Worm (Caenorhabditis elegans) whole organism, L2 larva: Measurements from ENCODE around the gene C08B6.3.

Experiments used
- C34F6.9 ChIP-seq: fragments of 150-350 bp; optimal IDR thresholded peaks from 2 replicates; lab custom pipeline; 2014; ENCODE audit warnings: missing biosample characterization, missing genetic modification characterization
- F13H6.1 ChIP-seq: sonication (generic microtip); optimal IDR thresholded peaks from 2 replicates; lab custom pipeline; 2016; ENCODE audit warnings: missing genetic modification characterization, missing compliant biosample characterization
- Y55F3AM.14 ChIP-seq: fragments of 200-800 bp; sonication (Bioruptor generic); optimal IDR thresholded peaks from 2 replicates; lab custom pipeline; 2018; ENCODE audit warnings: mild to moderate bottlenecking, missing genetic modification characterization, missing compliant biosample characterization
- alr-1 ChIP-seq: fragments of 150-350 bp; optimal IDR thresholded peaks from 2 replicates; lab custom pipeline; 2014; ENCODE audit warnings: missing biosample characterization, missing genetic modification characterization
- aly-2 ChIP-seq: fragments of 150-350 bp; optimal IDR thresholded peaks from 2 replicates; lab custom pipeline; 2014; ENCODE audit warnings: missing biosample characterization, missing genetic modification characterization
- ama-1 ChIP-seq: fragments of 150-350 bp; optimal IDR thresholded peaks from 2 replicates; lab custom pipeline; 2018; ENCODE audit warnings: inconsistent platforms
- ceh-16 ChIP-seq: fragments of 150-350 bp; optimal IDR thresholded peaks from 2 replicates; lab custom pipeline; 2014; ENCODE audit warnings: missing biosample characterization, missing genetic modification characterization
- ceh-82 ChIP-seq: fragments of 150-350 bp; optimal IDR thresholded peaks from 2 replicates; lab custom pipeline; 2014; ENCODE audit warnings: missing biosample characterization, missing genetic modification characterization
- crh-2 ChIP-seq: sonication (generic microtip); optimal IDR thresholded peaks from 2 replicates; lab custom pipeline; 2017; ENCODE audit warnings: missing biosample characterization, missing genetic modification characterization
- dmd-4 ChIP-seq: sonication (generic microtip); optimal IDR thresholded peaks from 2 replicates; lab custom pipeline; 2017; ENCODE audit warnings: missing biosample characterization, missing genetic modification characterization
- egl-27 ChIP-seq: sonication (generic microtip); optimal IDR thresholded peaks from 3 replicates; lab custom pipeline; 2017; ENCODE audit warnings: missing biosample characterization, missing genetic modification reagents, missing genetic modification characterization
- elt-1 ChIP-seq: fragments of 150-350 bp; optimal IDR thresholded peaks from 2 replicates; lab custom pipeline; 2014; ENCODE audit warnings: missing biosample characterization, missing genetic modification characterization
- elt-3 ChIP-seq: sonication (generic microtip); optimal IDR thresholded peaks from 2 replicates; lab custom pipeline; 2017; ENCODE audit warnings: missing biosample characterization, missing genetic modification characterization
- fos-1 ChIP-seq: fragments of 150-350 bp; optimal IDR thresholded peaks from 2 replicates; lab custom pipeline; 2014; ENCODE audit warnings: missing biosample characterization, missing genetic modification characterization
- gmeb-1 ChIP-seq: fragments of 150-350 bp; optimal IDR thresholded peaks from 2 replicates; lab custom pipeline; 2014; ENCODE audit warnings: missing biosample characterization, missing genetic modification characterization
- lin-39 ChIP-seq: fragments of 150-350 bp; optimal IDR thresholded peaks from 2 replicates; lab custom pipeline; 2014; ENCODE audit warnings: missing biosample characterization, missing genetic modification reagents, missing genetic modification characterization
- mab-5 ChIP-seq: fragments of 150-350 bp; optimal IDR thresholded peaks from 2 replicates; lab custom pipeline; 2014; ENCODE audit warnings: missing biosample characterization, missing genetic modification characterization
- mbf-1 ChIP-seq: sonication (generic microtip); optimal IDR thresholded peaks from 2 replicates; lab custom pipeline; 2017; ENCODE audit warnings: missing biosample characterization, missing genetic modification characterization
- mdl-1 ChIP-seq, 2 experiments: fragments of 150-350 bp in 1 of 2; sonication (generic microtip) in 1 of 2; optimal IDR thresholded peaks; 2 replicates each; lab custom pipeline; 2017; ENCODE audit warnings: missing biosample characterization in 2 of 2, missing genetic modification characterization in 2 of 2
- nhr-10 ChIP-seq: sonication (generic microtip); optimal IDR thresholded peaks from 2 replicates; lab custom pipeline; 2017; ENCODE audit warnings: missing biosample characterization, missing genetic modification characterization
- nhr-11 ChIP-seq: fragments of 150-350 bp; optimal IDR thresholded peaks from 2 replicates; lab custom pipeline; 2014; ENCODE audit warnings: missing biosample characterization, missing genetic modification characterization
- nhr-12 ChIP-seq: fragments of 150-350 bp; optimal IDR thresholded peaks from 2 replicates; lab custom pipeline; 2014; ENCODE audit warnings: missing biosample characterization, missing genetic modification characterization
- nhr-23 ChIP-seq: fragments of 150-350 bp; optimal IDR thresholded peaks from 2 replicates; lab custom pipeline; 2014; ENCODE audit warnings: missing biosample characterization, missing genetic modification reagents, missing genetic modification characterization
- nhr-237 ChIP-seq: fragments of 150-350 bp; optimal IDR thresholded peaks from 2 replicates; lab custom pipeline; 2014; ENCODE audit warnings: missing biosample characterization, missing genetic modification characterization
- nhr-25 ChIP-seq: fragments of 150-350 bp; sonication (generic microtip); optimal IDR thresholded peaks from 3 replicates; lab custom pipeline; 2014; ENCODE audit warnings: missing biosample characterization, missing genetic modification characterization
- nhr-77 ChIP-seq: fragments of 150-350 bp; optimal IDR thresholded peaks from 2 replicates; lab custom pipeline; 2014; ENCODE audit warnings: missing biosample characterization, missing genetic modification characterization
- sem-4 ChIP-seq: fragments of 150-350 bp; optimal IDR thresholded peaks from 2 replicates; lab custom pipeline; 2014; ENCODE audit warnings: missing biosample characterization, missing genetic modification reagents, missing genetic modification characterization
- skn-1 ChIP-seq: sonication (generic microtip); optimal IDR thresholded peaks from 2 replicates; lab custom pipeline; 2017; ENCODE audit warnings: missing biosample characterization, missing genetic modification characterization
- sma-3 ChIP-seq: sonication (generic microtip); optimal IDR thresholded peaks from 2 replicates; lab custom pipeline; 2016; ENCODE audit warnings: missing genetic modification reagents, missing genetic modification characterization, missing compliant biosample characterization
- sma-9 ChIP-seq, 2 experiments: fragments of 150-350 bp in 1 of 2; sonication (generic microtip) in 1 of 2; optimal IDR thresholded peaks; 2 replicates each; lab custom pipeline; 2014 to 2016; ENCODE audit warnings: missing genetic modification characterization in 2 of 2, mild to moderate bottlenecking in 1 of 2, missing biosample characterization in 1 of 2, missing compliant biosample characterization in 1 of 2, missing genetic modification reagents in 1 of 2, moderate library complexity in 1 of 2
- snpc-4 ChIP-seq: fragments of 150-350 bp; optimal IDR thresholded peaks from 2 replicates; lab custom pipeline; 2014; ENCODE audit warnings: missing biosample characterization, missing genetic modification characterization
- unc-39 ChIP-seq: fragments of 150-350 bp; optimal IDR thresholded peaks from 2 replicates; lab custom pipeline; 2014; ENCODE audit warnings: missing biosample characterization, missing genetic modification characterization
- ztf-1 ChIP-seq: fragments of 200-800 bp; sonication (Bioruptor generic); conservative IDR thresholded peaks from 2 replicates; pipeline ENCODE4 v1.3.6; 2022; ENCODE audit warnings: missing genetic modification characterization, missing compliant biosample characterization
- ztf-4 ChIP-seq: fragments of 150-350 bp; optimal IDR thresholded peaks from 2 replicates; lab custom pipeline; 2014; ENCODE audit warnings: missing biosample characterization, missing genetic modification characterization

C08B6.3 gene

DNA sequence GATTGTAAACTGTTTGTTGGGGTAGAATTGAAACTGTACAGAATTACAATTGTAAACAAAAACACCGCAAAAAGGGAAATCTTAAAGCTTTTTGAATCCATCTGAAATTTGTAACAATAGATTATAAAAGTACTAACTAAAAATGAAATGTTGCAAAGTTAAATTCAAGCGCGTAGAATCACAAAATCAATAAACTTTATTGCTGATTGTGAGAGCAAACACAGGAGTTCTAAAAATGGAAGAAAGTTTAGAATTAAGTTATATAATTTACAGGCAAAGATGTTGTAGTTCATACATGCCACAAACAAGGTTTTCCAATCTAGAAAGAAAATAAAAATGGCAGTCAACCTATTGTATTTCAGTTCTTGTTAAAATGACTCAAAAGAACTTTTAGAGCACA, at the start of gene C08B6.3:
TSS of gene C08B6.3 (minus strand) at position 101 of the 400 bp plus-strand sequence.
- TF ChIP-seq snpc-4 (no peak), F13H6.1 (no peak), elt-3 (tag; lab: Kevin White, UChicago) (no peak), elt-1 (tag; lab: Kevin White, UChicago) (no peak), C34F6.9 (tag; lab: Kevin White, UChicago) (no peak), gmeb-1 (tag; lab: Kevin White, UChicago) (no peak), ceh-16 (tag; lab: Kevin White, UChicago) (no peak)

DNA sequence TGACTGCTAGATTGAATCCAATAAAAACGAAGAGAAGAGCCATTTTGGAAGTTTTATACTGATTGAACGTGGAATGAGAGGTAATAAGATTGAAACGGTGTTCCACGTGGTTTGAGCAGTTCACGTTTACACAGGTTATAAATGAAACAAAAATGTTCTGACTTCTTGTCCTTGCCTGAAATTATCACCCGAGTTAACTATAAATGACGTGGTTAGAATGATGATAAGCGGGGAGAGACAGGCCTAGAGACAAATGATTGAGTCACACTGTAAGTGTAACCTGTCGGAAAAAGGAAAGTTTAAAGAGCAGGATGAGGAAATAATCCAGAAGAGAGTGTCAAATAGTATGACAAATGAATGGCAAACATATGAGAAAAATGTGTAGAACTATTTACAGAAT, 48.9 kb upstream of the C08B6.3 start, which contains the start of gene C51E3.10:
TSS of gene C51E3.10 (minus strand) at position 181 of the 400 bp plus-strand sequence.
- no peak for TF ChIP-seq aly-2 (tag; lab: Kevin White, UChicago)
- TF ChIP-seq ztf-4 (tag; lab: Kevin White, UChicago) = no peak
- TF ChIP-seq mdl-1 (tag; optimal IDR thresholded peaks at IDR 0.05; lab: Kevin White, UChicago) = peak in 1 of 2 experiments; percentile 14
- TF ChIP-seq sem-4 (tag; lab: Kevin White, UChicago) = no peak
- no peak for TF ChIP-seq ama-1 (lab: Kevin White, UChicago)
- TF ChIP-seq crh-2 = peak; percentile 67
- TF ChIP-seq skn-1 = peak; percentile 36
- peak; percentile 94 for TF ChIP-seq fos-1 (tag; lab: Kevin White, UChicago)
- TF ChIP-seq C34F6.9 (tag; lab: Kevin White, UChicago) = no peak
- peak; percentile 69 for TF ChIP-seq sma-9 (GFP tag; optimal IDR thresholded peaks at IDR 0.05; lab: Kevin White, UChicago)
- no peak for TF ChIP-seq sma-9 (tag; optimal IDR thresholded peaks at IDR 0.05; lab: Kevin White, UChicago)
- no peak for TF ChIP-seq nhr-25 (tag; lab: Kevin White, UChicago)

DNA sequence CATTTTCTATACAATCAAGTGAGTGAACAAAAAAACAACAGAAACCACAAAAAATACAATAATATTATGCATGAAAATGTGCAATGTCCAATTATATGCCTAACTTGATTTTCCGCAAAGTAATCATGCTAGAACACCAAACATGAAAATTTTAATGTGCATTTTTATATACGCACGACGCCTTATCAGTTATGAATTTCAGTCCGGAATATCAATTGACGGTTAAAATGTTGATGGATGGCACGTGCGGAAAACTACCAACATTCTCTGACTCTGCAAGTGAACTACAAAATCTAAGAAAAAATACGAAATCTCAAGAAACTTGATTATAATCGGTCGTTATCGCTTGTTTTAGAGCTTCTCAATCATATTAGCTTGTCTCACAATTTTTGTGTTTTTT, 47.9 kb upstream of the C08B6.3 start:
- TF ChIP-seq fos-1 (tag; lab: Kevin White, UChicago) (peak; percentile 65), sma-9 (GFP tag; optimal IDR thresholded peaks at IDR 0.05; lab: Kevin White, UChicago) (peak; percentile 36), sma-9 (tag; optimal IDR thresholded peaks at IDR 0.05; lab: Kevin White, UChicago) (no peak), egl-27 (no peak)

DNA sequence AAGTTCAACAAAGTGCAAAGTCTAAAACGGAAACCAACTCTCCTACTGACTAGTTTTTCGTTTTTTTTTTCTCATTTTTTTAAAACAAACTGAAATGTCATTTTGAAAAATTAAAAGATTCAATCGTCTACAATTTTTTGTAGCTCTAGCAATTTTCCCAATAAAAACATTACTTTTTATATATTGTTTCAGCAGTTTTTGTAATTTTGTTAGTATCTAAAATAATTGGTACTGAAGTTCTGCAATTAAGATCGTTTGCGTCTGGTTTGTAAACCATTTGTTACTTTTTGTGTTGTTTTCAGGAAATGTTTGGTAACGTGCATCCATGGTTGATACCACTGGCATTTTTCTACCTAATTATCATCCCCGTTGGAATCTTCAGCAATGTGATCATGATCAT, 46.4 kb upstream of the C08B6.3 start, which contains the start of gene srsx-30:
TSS of gene srsx-30 (plus strand) at position 301 of the 400 bp plus-strand sequence.
- TF ChIP-seq dmd-4 (tag; lab: Kevin White, UChicago) (no peak), sma-3 (GFP tag; lab: Kevin White, UChicago) (no peak), nhr-12 (tag; lab: Kevin White, UChicago) (no peak), nhr-10 (no peak), mab-5 (no peak), ceh-82 (tag; lab: Kevin White, UChicago) (no peak), lin-39 (tag; lab: Kevin White, UChicago) (no peak)
- TF ChIP-seq, all 48 proteins: peak for 0

DNA sequence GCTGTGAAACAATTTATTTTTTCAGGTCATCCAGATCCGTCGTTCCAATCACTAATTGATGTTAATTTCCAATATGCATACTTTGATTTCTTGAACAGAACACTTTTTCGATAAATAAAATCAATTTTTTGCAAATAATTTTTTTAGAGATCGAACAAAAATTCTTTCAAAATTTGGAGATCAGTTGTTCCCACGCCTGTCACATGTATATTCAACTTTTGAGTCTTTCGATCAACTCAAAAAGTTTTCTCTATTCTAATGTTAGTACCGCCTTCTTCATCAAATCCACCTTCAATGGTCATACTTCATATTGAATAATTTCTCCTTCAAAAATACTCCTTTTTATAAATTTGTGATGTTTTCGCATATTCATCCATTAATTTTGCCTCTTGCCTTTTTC, 42.6 kb upstream of the C08B6.3 start, which contains the start of gene srsx-29:
TSS of gene srsx-29 (plus strand) at position 301 of the 400 bp plus-strand sequence.
- TF ChIP-seq Y55F3AM.14 (GFP tag; lab: Kevin White, UChicago) (no peak), aly-2 (tag; lab: Kevin White, UChicago) (no peak), elt-1 (tag; lab: Kevin White, UChicago) (no peak), alr-1 (tag; lab: Kevin White, UChicago) (no peak), ztf-1 (GFP tag; lab: Robert Waterston, UW) (no peak), nhr-10 (no peak), nhr-77 (tag; lab: Kevin White, UChicago) (no peak), sma-9 (GFP tag; optimal IDR thresholded peaks at IDR 0.05; lab: Kevin White, UChicago) (no peak), sma-9 (tag; optimal IDR thresholded peaks at IDR 0.05; lab: Kevin White, UChicago) (no peak), sem-4 (tag; lab: Kevin White, UChicago) (no peak), mbf-1 (no peak), nhr-23 (no peak), nhr-25 (tag; lab: Kevin White, UChicago) (no peak), nhr-237 (tag; lab: Kevin White, UChicago) (no peak), nhr-11 (tag; lab: Kevin White, UChicago) (no peak), unc-39 (no peak), C34F6.9 (tag; lab: Kevin White, UChicago) (no peak), ceh-82 (tag; lab: Kevin White, UChicago) (no peak), nhr-12 (tag; lab: Kevin White, UChicago) (no peak), ama-1 (lab: Kevin White, UChicago) (no peak), elt-3 (tag; lab: Kevin White, UChicago) (no peak)
